Fruit fly (Drosophila melanogaster) whole organism, embryonic: ENCODE data around the gene CG5882.

Experiments used
- B-H2 ChIP-seq: fragments of 200-800 bp; sonication (Bioruptor generic); optimal IDR thresholded peaks from 2 replicates; lab custom pipeline; 2018; ENCODE audit warnings: missing biosample characterization, mild to moderate bottlenecking, missing genetic modification characterization
- Blimp-1 ChIP-seq: fragments of 200-800 bp; sonication (Bioruptor generic); optimal IDR thresholded peaks from 3 replicates; lab custom pipeline; 2018; ENCODE audit warnings: missing biosample characterization, missing genetic modification characterization, mild to moderate bottlenecking, moderate library complexity, missing genetic modification reagents
- CG12659 ChIP-seq: fragments of 200-800 bp; sonication (Bioruptor generic); optimal IDR thresholded peaks from 3 replicates; lab custom pipeline; 2017; ENCODE audit warnings: mild to moderate bottlenecking, missing biosample characterization, missing genetic modification reagents, missing genetic modification characterization
- CG12769 ChIP-seq: fragments of 200-800 bp; sonication (Bioruptor generic); optimal IDR thresholded peaks from 2 replicates; lab custom pipeline; 2019; ENCODE audit warnings: missing biosample characterization, mild to moderate bottlenecking, missing genetic modification characterization, moderate library complexity
- CG15696 ChIP-seq: fragments of 200-800 bp; sonication (Bioruptor generic); optimal IDR thresholded peaks from 2 replicates; lab custom pipeline; 2019; ENCODE audit warnings: missing biosample characterization, mild to moderate bottlenecking, missing genetic modification characterization, moderate library complexity
- CG17829 ChIP-seq: fragments of 200-800 bp; optimal IDR thresholded peaks from 2 replicates; lab custom pipeline; 2019; ENCODE audit warnings: missing biosample characterization, mild to moderate bottlenecking, missing genetic modification characterization, moderate library complexity
- CG30403 ChIP-seq: fragments of 200-800 bp; sonication (Bioruptor generic); optimal IDR thresholded peaks from 3 replicates; lab custom pipeline; 2016; ENCODE audit warnings: missing biosample characterization, missing genetic modification characterization
- CG3407 ChIP-seq: fragments of 200-800 bp; sonication (Bioruptor generic); optimal IDR thresholded peaks from 2 replicates; lab custom pipeline; 2018; ENCODE audit warnings: missing biosample characterization, mild to moderate bottlenecking, missing genetic modification characterization
- CG4424 ChIP-seq: fragments of 200-800 bp; sonication (Bioruptor generic); optimal IDR thresholded peaks from 3 replicates; lab custom pipeline; 2016; ENCODE audit warnings: missing biosample characterization, missing genetic modification characterization
- CG6689 ChIP-seq: fragments of 200-800 bp; sonication (Bioruptor generic); IDR thresholded peaks from 2 replicates; pipeline ENCODE4 v1.3.6; 2022; ENCODE audit warnings: missing biosample characterization, missing genetic modification characterization
- CG6791 ChIP-seq: fragments of 200-800 bp; sonication (Bioruptor generic); IDR thresholded peaks from 3 replicates; pipeline ENCODE4 v1.3.6; 2022; ENCODE audit warnings: missing biosample characterization, missing genetic modification characterization; ENCODE audit not compliant: partially characterized antibody
- CG6854 ChIP-seq: fragments of 200-800 bp; sonication (Bioruptor generic); optimal IDR thresholded peaks from 3 replicates; lab custom pipeline; 2017; ENCODE audit warnings: missing biosample characterization, mild to moderate bottlenecking, missing genetic modification characterization
- CG7786 ChIP-seq: fragments of 200-800 bp; sonication (Bioruptor generic); optimal IDR thresholded peaks from 2 replicates; lab custom pipeline; 2016; ENCODE audit warnings: missing biosample characterization, missing genetic modification characterization
- CG8478 ChIP-seq: fragments of >200 bp; optimal IDR thresholded peaks from 2 replicates; lab custom pipeline; 2018
- CG9817 ChIP-seq: fragments of 200-800 bp; sonication (Bioruptor generic); optimal IDR thresholded peaks from 2 replicates; lab custom pipeline; 2018; ENCODE audit warnings: missing biosample characterization, mild to moderate bottlenecking, missing genetic modification characterization, moderate library complexity
- Fer3 ChIP-seq: fragments of 200-800 bp; sonication (Bioruptor generic); optimal IDR thresholded peaks from 2 replicates; lab custom pipeline; 2018; ENCODE audit warnings: missing biosample characterization, mild to moderate bottlenecking, missing genetic modification characterization, moderate library complexity
- Hr3 ChIP-seq: fragments of 200-800 bp; sonication (Bioruptor generic); optimal IDR thresholded peaks from 3 replicates; lab custom pipeline; 2016; ENCODE audit warnings: missing biosample characterization, missing genetic modification characterization
- MTF-1 ChIP-seq: fragments of 200-800 bp; sonication (Bioruptor generic); optimal IDR thresholded peaks from 2 replicates; lab custom pipeline; 2018; ENCODE audit warnings: missing biosample characterization, mild to moderate bottlenecking, missing genetic modification characterization, borderline replicate concordance
- Mes4 ChIP-seq: fragments of 200-800 bp; sonication (Bioruptor generic); optimal IDR thresholded peaks from 2 replicates; lab custom pipeline; 2016; ENCODE audit warnings: missing biosample characterization, missing genetic modification characterization
- Mrtf ChIP-seq: fragments of 200-800 bp; sonication (Bioruptor generic); IDR thresholded peaks from 3 replicates; pipeline ENCODE4 v1.3.6; 2022; ENCODE audit warnings: missing biosample characterization, missing genetic modification characterization
- NC2β ChIP-seq: fragments of 200-800 bp; sonication (Bioruptor generic); optimal IDR thresholded peaks from 2 replicates; lab custom pipeline; 2016; ENCODE audit warnings: missing biosample characterization, missing genetic modification characterization
- Sry-δ ChIP-seq: fragments of 200-800 bp; sonication (Bioruptor generic); optimal IDR thresholded peaks from 2 replicates; lab custom pipeline; 2016; ENCODE audit warnings: missing biosample characterization, missing genetic modification characterization
- Trl ChIP-seq, 3 experiments: fragments of >200 bp in 2 of 3; fragments of 200-800 bp in 1 of 3; sonication (Bioruptor generic) in 1 of 3; optimal IDR thresholded peaks; 2 replicates in 1 of 3; 3 replicates in 2 of 3; lab custom pipeline; 2016 to 2017; ENCODE audit warnings: missing biosample characterization in 1 of 3, missing genetic modification characterization in 1 of 3
- Usf ChIP-seq: fragments of 200-800 bp; sonication (Bioruptor generic); optimal IDR thresholded peaks from 2 replicates; lab custom pipeline; 2017; ENCODE audit warnings: missing genotype, missing biosample characterization, missing genetic modification characterization
- Vsx1 ChIP-seq: fragments of 200-800 bp; sonication (Bioruptor generic); optimal IDR thresholded peaks from 2 replicates; lab custom pipeline; 2017; ENCODE audit warnings: missing biosample characterization, mild to moderate bottlenecking, missing genetic modification characterization, missing genetic modification reagents
- bcd ChIP-seq: fragments of 200-800 bp; sonication (Bioruptor generic); optimal IDR thresholded peaks from 2 replicates; lab custom pipeline; 2017; ENCODE audit warnings: missing biosample characterization, mild to moderate bottlenecking, missing genetic modification characterization
- cas ChIP-seq: fragments of 200-800 bp; sonication (Bioruptor generic); IDR thresholded peaks from 2 replicates; pipeline ENCODE4 v1.3.6; 2022; ENCODE audit warnings: missing biosample characterization, missing genetic modification characterization
- chif ChIP-seq, 2 experiments: fragments of 200-800 bp; sonication (Bioruptor generic); optimal IDR thresholded peaks; 3 replicates each; lab custom pipeline; 2016; ENCODE audit warnings: missing biosample characterization in 2 of 2, missing genetic modification characterization in 2 of 2
- dati ChIP-seq: fragments of 200-800 bp; sonication (Bioruptor generic); IDR thresholded peaks from 2 replicates; pipeline ENCODE4 v1.3.6; 2022; ENCODE audit warnings: missing biosample characterization, missing genetic modification characterization
- esg ChIP-seq: fragments of 200-800 bp; sonication (Bioruptor generic); conservative IDR thresholded peaks from 2 replicates; pipeline ENCODE4 v1.3.6; 2022; ENCODE audit warnings: missing biosample characterization, missing genetic modification characterization
- ewg ChIP-seq: fragments of 200-800 bp; sonication (Bioruptor generic); optimal IDR thresholded peaks from 3 replicates; lab custom pipeline; 2017; ENCODE audit warnings: mild to moderate bottlenecking, missing biosample characterization, missing genetic modification reagents, missing genetic modification characterization
- gcm ChIP-seq: fragments of 200-800 bp; sonication (Bioruptor generic); optimal IDR thresholded peaks from 2 replicates; lab custom pipeline; 2019; ENCODE audit warnings: missing biosample characterization, mild to moderate bottlenecking, missing genetic modification characterization, moderate library complexity
- grau ChIP-seq: fragments of 200-800 bp; optimal IDR thresholded peaks from 3 replicates; lab custom pipeline; 2019; ENCODE audit warnings: missing biosample characterization, mild to moderate bottlenecking, missing genetic modification characterization, moderate library complexity
- jumu ChIP-seq: fragments of 200-800 bp; sonication (Bioruptor generic); optimal IDR thresholded peaks from 3 replicates; lab custom pipeline; 2016; ENCODE audit warnings: missing biosample characterization, missing genetic modification characterization
- lilli ChIP-seq: fragments of 200-800 bp; sonication (Bioruptor generic); optimal IDR thresholded peaks from 3 replicates; lab custom pipeline; 2016; ENCODE audit warnings: missing biosample characterization, missing genetic modification characterization
- lola ChIP-seq, 3 experiments: fragments of >200 bp in 2 of 3; fragments of 200-800 bp in 1 of 3; sonication (Bioruptor generic) in 1 of 3; optimal IDR thresholded peaks; 2 replicates each; lab custom pipeline; 2017 to 2019; ENCODE audit warnings: missing biosample characterization in 3 of 3, missing genetic modification characterization in 3 of 3, mild to moderate bottlenecking in 1 of 3, moderate library complexity in 1 of 3
- maf-S ChIP-seq: fragments of 200-800 bp; sonication (Bioruptor generic); optimal IDR thresholded peaks from 2 replicates; lab custom pipeline; 2016; ENCODE audit warnings: missing biosample characterization, missing genetic modification characterization
- otp ChIP-seq: fragments of 200-800 bp; sonication (Bioruptor generic); IDR thresholded peaks from 3 replicates; pipeline ENCODE4, ENCODE4 v1.3.6; 2022; ENCODE audit warnings: missing biosample characterization, missing genetic modification characterization
- pan ChIP-seq, 4 experiments: fragments of >200 bp in 3 of 4; fragments of 200-800 bp in 1 of 4; sonication (Bioruptor generic) in 1 of 4; optimal IDR thresholded peaks in 3 of 4; IDR thresholded peaks in 1 of 4; 2 replicates each; pipeline versions ENCODE4 v1.3.6 to Lab custom; 2017 to 2022; ENCODE audit warnings: missing biosample characterization in 2 of 4, missing genetic modification characterization in 2 of 4, mixed read lengths in 1 of 4
- salm ChIP-seq: fragments of 200-800 bp; sonication (Bioruptor generic); optimal IDR thresholded peaks from 2 replicates; lab custom pipeline; 2018; ENCODE audit warnings: missing biosample characterization, mild to moderate bottlenecking, missing genetic modification characterization
- scrt ChIP-seq: fragments of 200-800 bp; sonication (Bioruptor generic); optimal IDR thresholded peaks from 2 replicates; lab custom pipeline; 2018; ENCODE audit warnings: missing biosample characterization, mild to moderate bottlenecking, missing genetic modification characterization, moderate library complexity
- slou ChIP-seq: fragments of 200-800 bp; sonication (Bioruptor generic); optimal IDR thresholded peaks from 3 replicates; lab custom pipeline; 2016; ENCODE audit warnings: missing biosample characterization, missing genetic modification characterization
- stc ChIP-seq: fragments of 200-800 bp; sonication (Bioruptor generic); IDR thresholded peaks from 2 replicates; pipeline ENCODE4 v1.3.6; 2022; ENCODE audit warnings: missing biosample characterization, missing genetic modification characterization
- tna ChIP-seq: fragments of 200-800 bp; sonication (Bioruptor generic); IDR thresholded peaks from 2 replicates; pipeline ENCODE4 v1.3.6; 2022; ENCODE audit warnings: missing biosample characterization, missing genetic modification characterization; ENCODE audit not compliant: partially characterized antibody
- ttk ChIP-seq: fragments of 200-800 bp; sonication (Bioruptor generic); IDR thresholded peaks from 2 replicates; pipeline ENCODE4 v2.1.2; 2022; ENCODE audit warnings: missing biosample characterization, missing genetic modification characterization
- yki ChIP-seq: fragments of >200 bp; optimal IDR thresholded peaks from 3 replicates; lab custom pipeline; 2018
- zfh1 ChIP-seq: fragments of 200-800 bp; sonication (Bioruptor generic); IDR thresholded peaks from 3 replicates; pipeline ENCODE4 v1.3.6; 2022; ENCODE audit warnings: missing biosample characterization, missing genetic modification characterization
- zfh2 ChIP-seq: fragments of 200-800 bp; sonication (Bioruptor generic); optimal IDR thresholded peaks from 2 replicates; lab custom pipeline; 2016; ENCODE audit warnings: missing biosample characterization, missing genetic modification characterization

Gene CG5882

DNA sequence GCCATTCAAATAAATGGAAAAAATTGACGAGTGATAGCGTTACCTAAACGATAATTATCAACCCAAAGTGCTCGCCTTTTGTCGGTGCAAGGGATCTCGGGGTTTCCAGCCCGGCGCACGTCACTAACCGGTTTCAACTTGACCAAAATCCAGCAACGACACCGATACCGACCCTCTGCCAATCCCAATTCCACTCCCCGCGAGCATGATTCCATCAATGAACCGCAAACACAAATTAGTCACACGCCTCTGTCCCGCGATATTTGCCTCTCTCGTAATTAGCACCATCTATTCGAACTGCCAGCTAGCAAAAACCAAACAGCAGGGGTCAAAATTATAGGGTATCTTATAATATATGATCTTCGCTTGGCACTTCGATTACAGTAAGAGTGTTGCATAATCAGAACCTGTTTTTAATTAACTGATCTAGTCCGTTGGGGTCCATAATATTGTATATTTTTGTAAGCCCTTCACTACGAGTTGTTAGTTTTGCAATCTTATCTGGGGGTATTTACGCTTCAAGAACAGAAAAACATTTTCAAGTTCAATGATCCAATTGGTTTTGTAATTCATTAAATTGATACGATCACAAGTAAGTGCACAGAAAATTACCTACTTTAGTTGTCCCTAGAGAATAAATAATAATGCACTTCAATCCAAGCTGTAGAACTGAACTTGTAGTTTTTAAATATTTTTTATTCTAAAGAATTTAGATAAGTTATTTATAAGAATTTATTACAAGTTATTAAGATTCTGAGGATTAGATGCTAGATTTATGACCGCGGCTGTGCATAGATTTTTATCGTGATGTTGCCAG is 34.8 kb downstream of the CG5882 start (continued):
- TF ChIP-seq lilli (peak; percentile 73), CG9817 (tag; lab: Kevin White, UChicago) (peak; percentile 35), CG3407 (GFP tag; lab: Kevin White, UChicago) (no peak), maf-S (GFP tag; lab: Kevin White, UChicago) (no peak), CG15696 (tag; lab: Kevin White, UChicago) (peak; percentile 28), Vsx1 (GFP tag; lab: Kevin White, UChicago) (peak; percentile 82), jumu (GFP tag; lab: Kevin White, UChicago) (no peak), CG6791 (GFP tag; lab: Robert Waterston, UW) (no peak), ttk (0 out of 2 replicates have a peak, but pooled peaks have one; percentile 12), Sry-δ (GFP tag; lab: Kevin White, UChicago) (no peak), Mes4 (GFP tag; lab: Kevin White, UChicago) (no peak), otp (GFP tag; lab: Robert Waterston, UW) (peak; percentile 57; the same call in 1 of the 3 replicates), CG17829 (tag; lab: Kevin White, UChicago) (no peak), zfh1 (no peak), stc (GFP tag; lab: Robert Waterston, UW) (no peak), CG30403 (GFP tag; lab: Kevin White, UChicago) (peak; percentile 47), tna (no peak), NC2β (no peak), CG12769 (tag; lab: Kevin White, UChicago) (peak; percentile 72), slou (GFP tag; lab: Kevin White, UChicago) (no peak), Trl (optimal IDR thresholded peaks at IDR 0.05; lab: Kevin White, UChicago) (no peak), Trl (GFP tag; optimal IDR thresholded peaks at IDR 0.05; lab: Kevin White, UChicago) (no peak), CG6854 (GFP tag; lab: Kevin White, UChicago) (peak; percentile 21), lola (GFP tag; optimal IDR thresholded peaks at IDR 0.05; lab: Kevin White, UChicago) (peak in 1 of 3 experiments; percentile 34), B-H2 (GFP tag; lab: Kevin White, UChicago) (no peak), CG8478 (no peak), zfh2 (GFP tag; lab: Kevin White, UChicago) (peak; percentile 36), esg (no peak), CG12659 (peak; percentile 62), Blimp-1 (GFP tag; lab: Kevin White, UChicago) (peak; percentile 12), Hr3 (GFP tag; lab: Kevin White, UChicago) (peak; percentile 43), chif (GFP tag; optimal IDR thresholded peaks at IDR 0.05; lab: Kevin White, UChicago) (no peak), pan (optimal IDR thresholded peaks at IDR 0.05; lab: Kevin White, UChicago) (no peak), pan (GFP tag; optimal IDR thresholded peaks at IDR 0.05 in 1 of 2, IDR thresholded peaks at IDR 0.05 in 1 of 2) (peak in 1 of 2 experiments; percentile 12), bcd (GFP tag; lab: Kevin White, UChicago) (peak; percentile 66), cas (GFP tag; lab: Robert Waterston, UW) (no peak), MTF-1 (GFP tag; lab: Kevin White, UChicago) (no peak), CG6689 (no peak), Fer3 (tag; lab: Kevin White, UChicago) (peak; percentile 16), CG7786 (GFP tag; lab: Kevin White, UChicago) (peak; percentile 17), dati (GFP tag; lab: Robert Waterston, UW) (no peak), scrt (GFP tag; lab: Kevin White, UChicago) (peak; percentile 52), salm (no peak), Usf (peak; percentile 60), yki (lab: Kevin White, UChicago) (no peak), CG4424 (peak; percentile 20), ewg (no peak), Mrtf (GFP tag; lab: Robert Waterston, UW) (0 out of 3 replicates have a peak, but pooled peaks have one; percentile 7), gcm (GFP tag; lab: Kevin White, UChicago) (no peak), grau (peak; percentile 74)
